Fruit fly (Drosophila melanogaster): ENCODE data around the gene CG5646.
A peak's percentile ranks its signal among the peaks of the same experiment; 100 is the strongest.

Gene CG5646

DNA sequence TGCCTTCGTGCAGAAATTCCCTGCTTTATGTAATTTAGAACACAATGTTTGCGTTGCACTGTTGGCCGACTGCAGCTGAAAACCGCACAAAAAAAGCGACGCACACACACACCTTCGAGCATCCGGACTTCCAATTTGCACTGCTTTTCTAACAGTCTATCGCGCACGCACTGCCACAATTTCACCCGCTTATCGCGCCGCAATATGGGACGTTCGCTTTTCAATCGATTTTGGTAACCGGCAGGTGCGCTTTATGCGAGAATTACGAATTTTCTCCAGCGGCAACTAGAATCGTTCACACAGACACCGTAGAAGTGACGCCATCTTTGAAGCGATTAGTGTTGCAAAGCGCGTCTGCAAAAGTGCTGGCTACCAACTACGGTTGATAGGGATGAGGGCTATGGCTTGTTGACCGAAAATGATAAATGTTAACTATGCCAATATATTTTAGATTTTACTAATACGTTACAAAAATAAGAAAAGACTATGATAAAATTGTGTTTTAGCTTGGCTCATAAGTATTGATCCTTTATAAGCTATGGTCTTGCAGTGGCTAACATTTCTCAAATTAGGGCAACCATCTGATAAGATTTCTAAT lies 20.9 kb upstream of the CG5646 start, which contains the start of gene wdb:
Gene wdb, minus strand, starts transcription at position 352 of the 598 bp plus-strand sequence.
- TF ChIP-seq noc (tag; optimal IDR thresholded peaks at IDR 0.05): peak; percentile 29

dm6 chr3R:27581263-27581868 lies 20.2 kb upstream of the CG5646 start:
- TF ChIP-seq noc (tag; optimal IDR thresholded peaks at IDR 0.05): peak; percentile 73

DNA sequence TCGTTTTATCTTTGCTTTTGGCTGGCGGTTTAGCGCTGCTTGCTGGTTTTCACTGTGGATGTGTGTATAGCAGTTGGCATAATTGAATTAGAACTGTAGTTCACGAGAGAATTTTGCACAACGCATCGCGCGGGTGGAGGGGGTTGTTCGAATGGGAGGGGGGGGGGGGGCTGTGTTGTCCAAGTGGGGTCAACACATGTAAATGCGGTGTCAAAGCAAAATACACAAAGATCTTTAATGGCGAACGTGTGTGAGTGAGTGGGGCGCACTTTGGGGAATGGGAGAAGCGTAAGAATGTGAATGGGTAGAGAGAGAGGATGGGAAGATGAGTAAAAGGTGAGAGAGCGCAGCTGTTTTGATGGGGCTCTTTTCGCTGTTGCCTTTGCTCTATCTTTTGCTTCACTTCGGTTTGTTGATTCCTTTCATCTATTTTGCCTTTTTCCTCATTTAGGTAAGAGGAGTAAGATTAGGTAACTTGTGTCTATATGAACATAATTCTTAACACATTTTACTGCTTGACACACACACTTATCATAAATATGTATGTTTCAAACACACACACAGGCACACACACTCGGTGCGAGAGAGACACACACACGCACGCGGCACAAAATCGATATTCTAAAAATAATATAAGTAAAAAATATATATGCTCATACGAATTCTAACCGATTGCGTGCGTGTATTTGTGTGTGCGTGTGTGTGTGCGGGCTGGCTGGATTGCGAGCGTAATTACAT lies 19.3 kb upstream of the CG5646 start:
- no peak for TF ChIP-seq noc (tag; optimal IDR thresholded peaks at IDR 0.05)

- TF ChIP-seq noc (tag; optimal IDR thresholded peaks at IDR 0.05): no peak
Measured at dm6 chr3R:27579422-27579821, 18.3 kb upstream of the CG5646 start.

- TF ChIP-seq noc (tag; optimal IDR thresholded peaks at IDR 0.05): no peak
Measured at dm6 chr3R:27570692-27571091, 9.6 kb upstream of the CG5646 start.

DNA sequence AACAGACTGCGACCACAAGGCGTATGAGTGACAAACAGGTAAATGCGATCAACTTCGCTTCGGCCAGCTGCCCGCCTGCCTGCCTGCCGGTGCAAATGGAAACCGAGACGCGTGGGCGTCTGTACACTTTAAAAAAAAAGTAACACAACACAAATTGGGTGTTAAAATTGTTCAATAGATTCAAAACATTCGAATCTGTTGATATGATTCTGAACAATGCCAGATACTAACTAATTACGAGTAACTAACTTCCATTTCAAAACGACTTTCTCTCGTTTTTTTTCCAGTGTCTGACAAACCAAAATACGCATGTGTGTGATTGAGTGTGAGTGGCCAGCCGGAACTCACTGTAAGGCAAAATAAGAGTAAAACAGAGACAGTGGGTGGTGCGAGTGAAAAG lies 8.6 kb upstream of the CG5646 start:
- TF ChIP-seq noc (tag; optimal IDR thresholded peaks at IDR 0.05): peak; percentile 93

dm6 chr3R:27568545-27568944 lies 7.4 kb upstream of the CG5646 start:
- TF ChIP-seq noc (tag; optimal IDR thresholded peaks at IDR 0.05): no peak

DNA sequence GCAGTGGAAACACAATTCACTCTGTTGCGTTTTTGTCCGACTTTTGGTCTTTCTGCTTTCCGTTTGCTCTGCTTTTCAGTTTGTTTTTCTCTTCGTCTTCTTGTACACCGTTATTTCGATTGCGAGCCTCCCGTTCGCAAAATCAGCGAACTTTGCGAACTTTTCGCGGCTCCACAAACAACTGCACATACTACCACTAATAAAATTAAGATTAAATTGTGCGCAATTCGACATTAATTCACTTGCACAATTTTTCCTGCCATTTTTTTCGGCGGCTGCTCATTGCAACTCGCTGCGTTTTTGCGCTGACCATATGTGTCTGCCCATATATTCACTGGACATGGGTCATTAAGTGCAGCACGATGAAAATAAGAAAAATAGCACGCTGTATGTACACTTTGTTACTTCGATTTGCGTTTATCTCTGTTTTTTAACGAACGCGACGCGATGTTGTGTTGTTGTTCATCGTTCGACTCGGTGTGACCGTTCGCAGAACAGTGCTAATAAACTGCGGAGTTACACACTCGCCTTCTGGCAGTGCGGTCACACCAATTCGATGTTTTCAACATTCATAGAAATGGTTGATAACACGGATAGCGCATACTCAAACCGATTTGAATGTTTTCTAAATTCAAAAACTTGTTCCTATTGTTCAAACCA lies 2.3 kb downstream of the CG5646 start, which contains the start of gene Klp98A:
Gene Klp98A, minus strand, starts transcription at position 486 of the 660 bp plus-strand sequence.
- no peak for TF ChIP-seq noc (tag; optimal IDR thresholded peaks at IDR 0.05)

DNA sequence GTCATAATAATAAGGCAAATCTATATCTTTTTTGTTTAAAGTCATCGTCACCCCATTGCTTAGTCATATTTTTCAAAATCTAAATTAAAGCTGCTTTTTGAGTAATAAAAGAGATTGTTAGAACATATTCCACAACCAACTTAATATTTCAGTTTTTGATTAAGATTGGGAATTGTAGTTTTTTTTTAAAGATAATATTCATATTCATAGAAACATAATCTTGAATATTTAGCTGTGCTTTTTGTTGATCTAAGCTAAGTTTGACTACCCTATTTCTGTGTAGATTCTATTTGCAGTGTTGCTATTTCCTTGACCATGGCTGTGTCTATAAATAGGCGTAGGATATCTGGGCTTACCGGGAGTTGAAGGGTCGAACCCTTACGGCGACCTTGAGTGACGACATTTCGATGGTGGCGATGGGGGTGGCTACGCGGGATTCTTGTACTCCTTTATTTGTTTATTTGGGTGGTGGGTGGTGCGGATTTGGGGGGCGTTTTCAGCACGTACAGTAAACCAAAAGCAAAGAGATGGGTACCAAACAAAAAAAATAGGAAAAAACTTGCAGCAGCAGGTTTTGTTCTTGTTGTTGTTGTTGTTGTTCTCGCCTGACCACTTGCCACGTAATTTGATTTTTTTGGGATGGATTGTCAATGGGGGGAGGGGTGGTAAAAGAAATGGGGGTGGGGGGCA lies 3.0 kb downstream of the CG5646 start:
- TF ChIP-seq noc (tag; optimal IDR thresholded peaks at IDR 0.05): no peak

dm6 chr3R:27556972-27557371 lies 4.1 kb downstream of the CG5646 start:
- TF ChIP-seq noc (tag; optimal IDR thresholded peaks at IDR 0.05): peak; percentile 89

- TF ChIP-seq noc (tag; optimal IDR thresholded peaks at IDR 0.05): no peak
Measured at dm6 chr3R:27556466-27556865, 4.7 kb downstream of the CG5646 start.

dm6 chr3R:27555853-27556252 lies 5.3 kb downstream of the CG5646 start:
- TF ChIP-seq noc (tag; optimal IDR thresholded peaks at IDR 0.05): no peak

dm6 chr3R:27554964-27555363 lies 6.2 kb downstream of the CG5646 start:
- TF ChIP-seq noc (tag; optimal IDR thresholded peaks at IDR 0.05): no peak

dm6 chr3R:27553921-27554320 lies 7.2 kb downstream of the CG5646 start:
- TF ChIP-seq noc (tag; optimal IDR thresholded peaks at IDR 0.05): no peak

dm6 chr3R:27553379-27553778 lies 7.7 kb downstream of the CG5646 start:
- no peak for TF ChIP-seq noc (tag; optimal IDR thresholded peaks at IDR 0.05)

- no peak for TF ChIP-seq noc (tag; optimal IDR thresholded peaks at IDR 0.05)
Measured at dm6 chr3R:27552710-27553109, 8.4 kb downstream of the CG5646 start.
